Worm (Caenorhabditis elegans) whole organism, L2 larva: ENCODE results near the gene tftc-5.

Experiments used
- Y55F3AM.14 ChIP-seq: fragments of 200-800 bp; sonication (Bioruptor generic); optimal IDR thresholded peaks from 2 replicates; lab custom pipeline; 2018; ENCODE audit warnings: mild to moderate bottlenecking, missing genetic modification characterization, missing compliant biosample characterization
- aly-2 ChIP-seq: fragments of 150-350 bp; optimal IDR thresholded peaks from 2 replicates; lab custom pipeline; 2014; ENCODE audit warnings: missing biosample characterization, missing genetic modification characterization
- ama-1 ChIP-seq: fragments of 150-350 bp; optimal IDR thresholded peaks from 2 replicates; lab custom pipeline; 2018; ENCODE audit warnings: inconsistent platforms
- blmp-1 ChIP-seq: sonication (generic microtip); optimal IDR thresholded peaks from 2 replicates; lab custom pipeline; 2017; ENCODE audit warnings: missing genetic modification characterization, mild to moderate bottlenecking, missing compliant biosample characterization, antibody characterized with exemption, moderate library complexity; ENCODE audit not compliant: insufficient read depth
- ceh-16 ChIP-seq: fragments of 150-350 bp; optimal IDR thresholded peaks from 2 replicates; lab custom pipeline; 2014; ENCODE audit warnings: missing biosample characterization, missing genetic modification characterization
- elt-1 ChIP-seq: fragments of 150-350 bp; optimal IDR thresholded peaks from 2 replicates; lab custom pipeline; 2014; ENCODE audit warnings: missing biosample characterization, missing genetic modification characterization
- nhr-21 ChIP-seq: fragments of 150-350 bp; optimal IDR thresholded peaks from 2 replicates; lab custom pipeline; 2014; ENCODE audit warnings: missing biosample characterization, missing genetic modification characterization

- TF ChIP-seq aly-2 (tag; lab: Kevin White, UChicago) (no peak), blmp-1 (tag; lab: Kevin White, UChicago) (no peak), nhr-21 (tag; lab: Kevin White, UChicago) (no peak), ceh-16 (tag; lab: Kevin White, UChicago) (no peak), Y55F3AM.14 (GFP tag; lab: Kevin White, UChicago) (no peak), ama-1 (no peak), elt-1 (tag; lab: Kevin White, UChicago) (no peak)
These were observed 9.9 kb upstream of the tftc-5 start, which contains the start of gene C36E8.4 for ce11 chrIII:4012036-4012435.
